Fruit fly (Drosophila melanogaster) whole organism, embryonic: ENCODE results near the gene Ccp84Aa.

Source experiments
- Aef1 ChIP-seq: fragments of 200-800 bp; sonication (Bioruptor generic); IDR thresholded peaks from 3 replicates; pipeline ENCODE4 v1.3.6; 2022; ENCODE audit warnings: missing biosample characterization, missing genetic modification characterization
- B-H2 ChIP-seq: fragments of 200-800 bp; sonication (Bioruptor generic); optimal IDR thresholded peaks from 2 replicates; lab custom pipeline; 2018; ENCODE audit warnings: missing biosample characterization, mild to moderate bottlenecking, missing genetic modification characterization
- Bgb ChIP-seq: fragments of 200-800 bp; sonication (Bioruptor generic); IDR thresholded peaks from 2 replicates; pipeline ENCODE4 v1.3.6; 2022; ENCODE audit warnings: missing biosample characterization, missing genetic modification characterization; ENCODE audit not compliant: partially characterized antibody
- BtbVII ChIP-seq: fragments of 200-800 bp; sonication (Bioruptor generic); optimal IDR thresholded peaks from 3 replicates; lab custom pipeline; 2017; ENCODE audit warnings: missing biosample characterization, mild to moderate bottlenecking, missing genetic modification characterization
- C15 ChIP-seq: fragments of 200-800 bp; sonication (Bioruptor generic); IDR thresholded peaks from 3 replicates; pipeline ENCODE4 v1.3.6; 2022; ENCODE audit warnings: missing biosample characterization, missing genetic modification characterization
- CG10147 ChIP-seq: fragments of 200-800 bp; sonication (Bioruptor generic); optimal IDR thresholded peaks from 2 replicates; lab custom pipeline; 2019; ENCODE audit warnings: missing biosample characterization, mild to moderate bottlenecking, missing genetic modification characterization, moderate library complexity
- CG10959 ChIP-seq: fragments of 200-800 bp; sonication (Bioruptor generic); IDR thresholded peaks from 2 replicates; pipeline ENCODE4 v1.3.6; 2022; ENCODE audit warnings: missing biosample characterization, missing genetic modification characterization
- CG11093 ChIP-seq: fragments of 200-800 bp; sonication (Bioruptor generic); IDR thresholded peaks from 3 replicates; pipeline ENCODE4 v1.3.6; 2022; ENCODE audit warnings: missing biosample characterization, missing genetic modification characterization
- CG11723 ChIP-seq: fragments of 200-800 bp; sonication (Bioruptor generic); optimal IDR thresholded peaks from 2 replicates; lab custom pipeline; 2017; ENCODE audit warnings: missing biosample characterization, mild to moderate bottlenecking, missing genetic modification characterization
- CG12155 ChIP-seq: fragments of 200-800 bp; sonication (Bioruptor generic); optimal IDR thresholded peaks from 3 replicates; lab custom pipeline; 2016; ENCODE audit warnings: missing biosample characterization, missing genetic modification characterization
- CG13424 ChIP-seq: fragments of 200-800 bp; sonication (Bioruptor generic); optimal IDR thresholded peaks from 2 replicates; lab custom pipeline; 2019; ENCODE audit warnings: missing biosample characterization, mild to moderate bottlenecking, missing genetic modification characterization, moderate library complexity
- CG15601 ChIP-seq: fragments of 200-800 bp; sonication (Bioruptor generic); optimal IDR thresholded peaks from 3 replicates; lab custom pipeline; 2019; ENCODE audit warnings: missing biosample characterization, mild to moderate bottlenecking, missing genetic modification characterization, moderate library complexity
- CG15696 ChIP-seq: fragments of 200-800 bp; sonication (Bioruptor generic); optimal IDR thresholded peaks from 2 replicates; lab custom pipeline; 2019; ENCODE audit warnings: missing biosample characterization, mild to moderate bottlenecking, missing genetic modification characterization, moderate library complexity
- CG1647 ChIP-seq: fragments of 200-800 bp; sonication (Bioruptor generic); optimal IDR thresholded peaks from 3 replicates; lab custom pipeline; 2016; ENCODE audit warnings: missing biosample characterization, missing genetic modification characterization
- CG17359 ChIP-seq: fragments of 200-800 bp; sonication (Bioruptor generic); optimal IDR thresholded peaks from 3 replicates; lab custom pipeline; 2018; ENCODE audit warnings: missing biosample characterization, mild to moderate bottlenecking, missing genetic modification characterization, moderate library complexity
- CG17802 ChIP-seq: fragments of 200-800 bp; sonication (Bioruptor generic); optimal IDR thresholded peaks from 2 replicates; lab custom pipeline; 2018; ENCODE audit warnings: missing biosample characterization, mild to moderate bottlenecking, missing genetic modification characterization, moderate library complexity
- CG2199 ChIP-seq: fragments of 200-800 bp; sonication (Bioruptor generic); IDR thresholded peaks from 3 replicates; pipeline ENCODE4 v1.3.6; 2022; ENCODE audit warnings: missing biosample characterization, missing genetic modification characterization
- CG30403 ChIP-seq: fragments of 200-800 bp; sonication (Bioruptor generic); optimal IDR thresholded peaks from 3 replicates; lab custom pipeline; 2016; ENCODE audit warnings: missing biosample characterization, missing genetic modification characterization
- CG32772 ChIP-seq: fragments of 200-800 bp; sonication (Bioruptor generic); IDR thresholded peaks from 2 replicates; pipeline ENCODE4 v1.3.6; 2022; ENCODE audit warnings: missing biosample characterization, missing genetic modification characterization
- CG34224 ChIP-seq: fragments of 200-800 bp; sonication (Bioruptor generic); IDR thresholded peaks from 3 replicates; pipeline ENCODE4 v1.3.6; 2022; ENCODE audit warnings: missing biosample characterization, missing genetic modification characterization; ENCODE audit not compliant: partially characterized antibody
- CG3995 ChIP-seq: fragments of 200-800 bp; sonication (Bioruptor generic); optimal IDR thresholded peaks from 3 replicates; lab custom pipeline; 2016; ENCODE audit warnings: missing biosample characterization, missing genetic modification characterization
- CG42726 ChIP-seq: fragments of 200-800 bp; sonication (Bioruptor generic); IDR thresholded peaks from 2 replicates; pipeline ENCODE4 v1.3.6; 2022; ENCODE audit warnings: missing biosample characterization, missing genetic modification characterization; ENCODE audit not compliant: partially characterized antibody
- CG6854 ChIP-seq: fragments of 200-800 bp; sonication (Bioruptor generic); optimal IDR thresholded peaks from 3 replicates; lab custom pipeline; 2017; ENCODE audit warnings: missing biosample characterization, mild to moderate bottlenecking, missing genetic modification characterization
- CG9727 ChIP-seq: fragments of 200-800 bp; sonication (Bioruptor generic); optimal IDR thresholded peaks from 3 replicates; lab custom pipeline; 2017; ENCODE audit warnings: missing biosample characterization, mild to moderate bottlenecking, missing genetic modification characterization
- CG9797 ChIP-seq: fragments of 200-800 bp; sonication (Bioruptor generic); optimal IDR thresholded peaks from 3 replicates; lab custom pipeline; 2018; ENCODE audit warnings: missing biosample characterization, mild to moderate bottlenecking, missing genetic modification characterization
- Doc3 ChIP-seq: fragments of 200-800 bp; sonication (Bioruptor generic); IDR thresholded peaks from 3 replicates; pipeline ENCODE4 v1.3.6; 2022; ENCODE audit warnings: missing biosample characterization, missing genetic modification characterization; ENCODE audit not compliant: partially characterized antibody
- Dp ChIP-seq: fragments of 200-800 bp; sonication (Bioruptor generic); optimal IDR thresholded peaks from 2 replicates; lab custom pipeline; 2018; ENCODE audit warnings: missing biosample characterization, mild to moderate bottlenecking, missing genetic modification characterization, moderate library complexity
- Dref ChIP-seq: fragments of 200-800 bp; sonication (Bioruptor generic); IDR thresholded peaks from 2 replicates; pipeline ENCODE4 v1.3.6; 2022; ENCODE audit warnings: missing biosample characterization, missing genetic modification characterization
- Drgx ChIP-seq: fragments of 200-800 bp; sonication (Bioruptor generic); IDR thresholded peaks from 2 replicates; pipeline ENCODE4 v1.3.6; 2022; ENCODE audit warnings: missing biosample characterization, missing genetic modification characterization
- Gsc ChIP-seq: fragments of 200-800 bp; sonication (Bioruptor generic); IDR thresholded peaks from 2 replicates; pipeline ENCODE4 v1.3.6; 2022; ENCODE audit warnings: missing biosample characterization, missing genetic modification characterization
- HLH3B ChIP-seq: fragments of 200-800 bp; sonication (Bioruptor generic); IDR thresholded peaks from 2 replicates; pipeline ENCODE4 v1.3.6; 2022; ENCODE audit warnings: missing biosample characterization, missing genetic modification characterization
- HLH54F ChIP-seq: fragments of 200-800 bp; sonication (Bioruptor generic); optimal IDR thresholded peaks from 3 replicates; lab custom pipeline; 2016; ENCODE audit warnings: missing biosample characterization, missing genetic modification characterization
- Hr78 ChIP-seq, 2 experiments: fragments of 200-800 bp in 1 of 2; fragments of >200 bp in 1 of 2; sonication (Bioruptor generic) in 1 of 2; optimal IDR thresholded peaks; 2 replicates each; lab custom pipeline; 2017 to 2019; ENCODE audit warnings: missing biosample characterization in 2 of 2, missing genetic modification characterization in 2 of 2, mild to moderate bottlenecking in 1 of 2, moderate library complexity in 1 of 2
- Lhr ChIP-seq: fragments of 200-800 bp; sonication (Bioruptor generic); optimal IDR thresholded peaks from 3 replicates; lab custom pipeline; 2017; ENCODE audit warnings: mild to moderate bottlenecking, missing biosample characterization, missing genetic modification reagents, missing genetic modification characterization
- Lim3 ChIP-seq: fragments of 200-800 bp; sonication (Bioruptor generic); IDR thresholded peaks from 2 replicates; pipeline ENCODE4 v1.3.6; 2022; ENCODE audit warnings: missing biosample characterization, missing genetic modification characterization
- Myb ChIP-seq: fragments of 200-800 bp; sonication (Bioruptor generic); optimal IDR thresholded peaks from 2 replicates; lab custom pipeline; 2016; ENCODE audit warnings: missing biosample characterization, missing genetic modification characterization
- Side ChIP-seq: fragments of 200-800 bp; sonication (Bioruptor generic); optimal IDR thresholded peaks from 2 replicates; lab custom pipeline; 2016; ENCODE audit warnings: missing biosample characterization, missing genetic modification characterization
- TFAM ChIP-seq: fragments of 200-800 bp; sonication (Bioruptor generic); optimal IDR thresholded peaks from 2 replicates; lab custom pipeline; 2017; ENCODE audit warnings: missing biosample characterization, missing genetic modification characterization, inconsistent platforms
- ash1 ChIP-seq: fragments of 200-800 bp; sonication (Bioruptor generic); optimal IDR thresholded peaks from 2 replicates; lab custom pipeline; 2018; ENCODE audit warnings: missing biosample characterization, mild to moderate bottlenecking, missing genetic modification characterization
- fd102C ChIP-seq: fragments of 200-800 bp; sonication (Bioruptor generic); optimal IDR thresholded peaks from 2 replicates; lab custom pipeline; 2018; ENCODE audit warnings: missing biosample characterization, mild to moderate bottlenecking, missing genetic modification characterization, moderate library complexity
- hth ChIP-seq: fragments of >200 bp; optimal IDR thresholded peaks from 2 replicates; lab custom pipeline; 2017; ENCODE audit warnings: inconsistent platforms
- ind ChIP-seq: fragments of 200-800 bp; sonication (Bioruptor generic); optimal IDR thresholded peaks from 3 replicates; lab custom pipeline; 2016; ENCODE audit warnings: missing biosample characterization, missing genetic modification characterization
- jing ChIP-seq: fragments of 200-800 bp; sonication (Bioruptor generic); optimal IDR thresholded peaks from 2 replicates; lab custom pipeline; 2018; ENCODE audit warnings: missing biosample characterization, mild to moderate bottlenecking, missing genetic modification characterization
- oc ChIP-seq: fragments of 200-800 bp; sonication (Bioruptor generic); optimal IDR thresholded peaks from 2 replicates; lab custom pipeline; 2018; ENCODE audit warnings: missing biosample characterization, mild to moderate bottlenecking, missing genetic modification characterization, moderate library complexity
- pan ChIP-seq, 4 experiments: fragments of >200 bp in 3 of 4; fragments of 200-800 bp in 1 of 4; sonication (Bioruptor generic) in 1 of 4; optimal IDR thresholded peaks in 3 of 4; IDR thresholded peaks in 1 of 4; 2 replicates each; pipeline versions ENCODE4 v1.3.6 to Lab custom; 2017 to 2022; ENCODE audit warnings: missing biosample characterization in 2 of 4, missing genetic modification characterization in 2 of 4, mixed read lengths in 1 of 4
- pnt ChIP-seq: fragments of 200-800 bp; sonication (Bioruptor generic); optimal IDR thresholded peaks from 3 replicates; lab custom pipeline; 2016; ENCODE audit warnings: missing biosample characterization, missing genetic modification characterization
- repo ChIP-seq: fragments of 200-800 bp; sonication (Bioruptor generic); optimal IDR thresholded peaks from 2 replicates; lab custom pipeline; 2016; ENCODE audit warnings: missing biosample characterization, missing genetic modification characterization
- sens ChIP-seq: fragments of 200-800 bp; sonication (Bioruptor generic); peaks from one replicate; lab custom pipeline; 2016; ENCODE audit warnings: missing biosample characterization, missing genetic modification characterization
- sim ChIP-seq: fragments of 200-800 bp; sonication (Bioruptor generic); IDR thresholded peaks from 2 replicates; pipeline ENCODE4 v1.3.6; 2022; ENCODE audit warnings: missing biosample characterization, missing genetic modification characterization
- unc-4 ChIP-seq: fragments of 200-800 bp; sonication (Bioruptor generic); IDR thresholded peaks from 2 replicates; pipeline ENCODE4 v1.3.6; 2022; ENCODE audit warnings: missing biosample characterization, missing genetic modification characterization; ENCODE audit not compliant: partially characterized antibody
- vfl ChIP-seq: fragments of 200-800 bp; sonication (Bioruptor generic); optimal IDR thresholded peaks from 2 replicates; lab custom pipeline; 2016; ENCODE audit warnings: missing biosample characterization, missing genetic modification characterization

The Ccp84Aa gene

DNA sequence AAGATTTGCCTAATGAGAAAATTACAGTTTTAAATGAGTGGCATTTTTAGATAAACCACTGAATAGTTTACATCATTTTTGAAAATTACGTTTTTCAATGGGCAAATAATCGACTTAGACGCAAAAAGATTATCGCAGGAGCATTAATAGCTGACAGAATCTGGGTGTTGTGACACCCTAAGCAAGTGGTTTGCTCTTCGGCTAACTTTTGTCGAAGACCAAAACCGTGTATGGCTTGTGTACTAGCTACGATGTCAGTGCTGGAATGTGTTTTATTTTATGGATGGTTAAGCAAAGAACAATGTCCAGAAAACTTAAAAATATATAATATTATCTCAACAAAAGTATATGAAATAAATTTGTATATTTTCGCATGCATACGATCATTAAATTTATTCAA lies 5.0 kb downstream of the Ccp84Aa start (continued):
- TF ChIP-seq CG11093 (GFP tag; lab: Robert Waterston, UW) = no peak
- peak; percentile 39 for TF ChIP-seq sens (GFP tag; lab: Kevin White, UChicago)
- TF ChIP-seq HLH54F (GFP tag; lab: Kevin White, UChicago) = no peak
- no peak for TF ChIP-seq CG12155 (GFP tag; lab: Kevin White, UChicago)
- no peak for TF ChIP-seq CG6854 (GFP tag; lab: Kevin White, UChicago)
- TF ChIP-seq fd102C = no peak
- TF ChIP-seq CG15696 (tag; lab: Kevin White, UChicago) = no peak
- peak; percentile 36 for TF ChIP-seq Dp (GFP tag; lab: Kevin White, UChicago)
- peak; percentile 50 for TF ChIP-seq Dref (GFP tag; lab: Robert Waterston, UW)
- peak; percentile 3 for TF ChIP-seq CG30403 (GFP tag; lab: Kevin White, UChicago)
- no peak for TF ChIP-seq Hr78 (GFP tag; optimal IDR thresholded peaks at IDR 0.05; lab: Kevin White, UChicago)
- TF ChIP-seq Side = no peak
- TF ChIP-seq CG17802 = no peak
- TF ChIP-seq hth = no peak
- TF ChIP-seq CG9797 (GFP tag; lab: Kevin White, UChicago) = no peak
- TF ChIP-seq TFAM (GFP tag; lab: Kevin White, UChicago) = no peak
- peak; percentile 82 for TF ChIP-seq Lhr
- no peak for TF ChIP-seq CG13424 (tag; lab: Kevin White, UChicago)
- TF ChIP-seq BtbVII (GFP tag; lab: Kevin White, UChicago) = no peak
- no peak for TF ChIP-seq CG1647 (GFP tag; lab: Kevin White, UChicago)
- TF ChIP-seq Lim3 (GFP tag; lab: Robert Waterston, UW) = no peak
- no peak for TF ChIP-seq jing (GFP tag; lab: Kevin White, UChicago)
- no peak for TF ChIP-seq Aef1 (GFP tag; lab: Robert Waterston, UW)
- TF ChIP-seq repo (GFP tag; lab: Kevin White, UChicago) = no peak
- TF ChIP-seq CG42726 (GFP tag; lab: Robert Waterston, UW) = peak; percentile 41; the same call in 1 of the 2 replicates
- no peak for TF ChIP-seq C15 (GFP tag; lab: Robert Waterston, UW)
- TF ChIP-seq Myb (GFP tag; lab: Kevin White, UChicago) = peak; percentile 40
- TF ChIP-seq HLH3B = no peak
- no peak for TF ChIP-seq sim (GFP tag; lab: Robert Waterston, UW)
- TF ChIP-seq CG2199 (GFP tag; lab: Robert Waterston, UW) = peak; percentile 74; the same call in 1 of the 3 replicates
- TF ChIP-seq CG10959 (GFP tag; lab: Robert Waterston, UW) = no peak
- no peak for TF ChIP-seq CG9727 (GFP tag; lab: Kevin White, UChicago)
- TF ChIP-seq pnt (GFP tag; lab: Kevin White, UChicago) = peak; percentile 6
- no peak for TF ChIP-seq Gsc (GFP tag; lab: Robert Waterston, UW)
- TF ChIP-seq Doc3 (GFP tag; lab: Robert Waterston, UW) = no peak
- TF ChIP-seq vfl (GFP tag; lab: Kevin White, UChicago) = no peak
- no peak for TF ChIP-seq pan (optimal IDR thresholded peaks at IDR 0.05; lab: Kevin White, UChicago)
- no peak for TF ChIP-seq pan (GFP tag; optimal IDR thresholded peaks at IDR 0.05 in 1 of 2, IDR thresholded peaks at IDR 0.05 in 1 of 2)
- TF ChIP-seq Bgb = peak; percentile 58
- no peak for TF ChIP-seq CG3995 (GFP tag; lab: Kevin White, UChicago)
- no peak for TF ChIP-seq CG34224
- TF ChIP-seq CG15601 (tag; lab: Kevin White, UChicago) = no peak
- no peak for TF ChIP-seq CG17359
- 0 out of 2 replicates have a peak, but pooled peaks have one; percentile 25 for TF ChIP-seq unc-4 (GFP tag; lab: Robert Waterston, UW)
- no peak for TF ChIP-seq B-H2 (GFP tag; lab: Kevin White, UChicago)
- TF ChIP-seq CG10147 = no peak
- no peak for TF ChIP-seq CG11723 (GFP tag; lab: Kevin White, UChicago)
- TF ChIP-seq oc = peak; percentile 27
- no peak for TF ChIP-seq ind (GFP tag; lab: Kevin White, UChicago)
- no peak for TF ChIP-seq Drgx
- no peak for TF ChIP-seq ash1 (GFP tag; lab: Kevin White, UChicago)
- TF ChIP-seq CG32772 (GFP tag; lab: Robert Waterston, UW) = no peak
